Worm (Caenorhabditis elegans): Measurements from ENCODE around the gene hrpa-1.

The hrpa-1 gene

ce11 chrIV:3294553-3295185 is 44.0 kb downstream of the hrpa-1 start, which contains the start of gene W08E12.7 (continued):
- TF ChIP-seq sma-9 (GFP tag; optimal IDR thresholded peaks at IDR 0.05) (peak; percentile 89), sma-9 (tag; optimal IDR thresholded peaks at IDR 0.05) (no peak), ceh-16 (tag; optimal IDR thresholded peaks at IDR 0.05) (no peak), ama-1 (optimal IDR thresholded peaks at IDR 0.05) (peak; percentile 84), nhr-129 (tag; optimal IDR thresholded peaks at IDR 0.05) (peak; percentile 96), ztf-11 (tag; optimal IDR thresholded peaks at IDR 0.05) (peak; percentile 17), nhr-21 (tag; optimal IDR thresholded peaks at IDR 0.05) (peak; percentile 90), gmeb-1 (tag; optimal IDR thresholded peaks at IDR 0.05) (peak; percentile 93), lin-39 (tag; optimal IDR thresholded peaks at IDR 0.05) (peak; percentile 64), ceh-82 (tag; optimal IDR thresholded peaks at IDR 0.05) (no peak), elt-1 (tag; optimal IDR thresholded peaks at IDR 0.05) (no peak), dmd-4 (tag; optimal IDR thresholded peaks at IDR 0.05) (no peak), aly-2 (tag; optimal IDR thresholded peaks at IDR 0.05) (no peak), ZK546.5 (tag; optimal IDR thresholded peaks at IDR 0.05) (peak; percentile 54), nhr-77 (tag; optimal IDR thresholded peaks at IDR 0.05) (peak; percentile 77), nhr-6 (tag; optimal IDR thresholded peaks at IDR 0.05) (peak; percentile 92), mbf-1 (tag; optimal IDR thresholded peaks at IDR 0.05) (no peak), blmp-1 (tag; optimal IDR thresholded peaks at IDR 0.05; ENCODE audit: insufficient read depth) (peak; percentile 50), alr-1 (tag; optimal IDR thresholded peaks at IDR 0.05) (no peak), Y55F3AM.14 (GFP tag; optimal IDR thresholded peaks at IDR 0.05) (peak; percentile 67), R02D3.7 (tag; optimal IDR thresholded peaks at IDR 0.05) (peak; percentile 23)

DNA sequence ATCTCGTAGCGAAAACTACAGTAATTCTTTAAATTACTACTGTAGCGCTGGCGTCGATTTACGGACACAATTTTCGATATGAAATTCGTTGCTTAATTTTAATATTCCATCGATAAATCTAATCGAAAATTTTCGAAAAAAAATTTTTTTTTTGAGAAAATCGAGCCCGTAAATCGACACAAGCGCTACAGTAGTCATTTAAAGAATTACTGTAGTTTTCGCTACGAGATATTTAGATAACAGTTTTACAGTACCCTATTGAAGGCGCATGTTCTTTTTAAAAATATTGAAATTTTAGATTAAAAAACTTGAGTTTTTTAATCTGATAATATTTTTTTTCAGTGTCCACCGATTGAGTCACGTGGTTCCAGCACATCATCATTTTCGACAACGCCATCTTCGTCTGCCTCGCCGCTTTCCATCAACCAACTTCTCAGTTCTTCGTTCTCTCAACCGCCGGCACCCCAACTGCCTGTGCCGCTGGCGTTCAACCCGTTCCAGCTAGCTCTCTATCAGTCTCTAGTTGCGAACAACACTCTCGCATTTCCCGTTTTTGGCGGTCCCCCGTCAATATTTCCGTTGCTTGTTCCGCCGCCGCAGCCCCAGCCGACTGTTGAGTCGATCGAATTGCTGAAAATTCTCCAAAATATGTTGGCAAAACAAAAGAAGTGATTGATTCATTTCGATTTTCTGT is 44.7 kb downstream of the hrpa-1 start:
- no peak for TF ChIP-seq crh-2 (tag; optimal IDR thresholded peaks at IDR 0.05)
- TF ChIP-seq zag-1 (tag; optimal IDR thresholded peaks at IDR 0.05), result no peak
- no peak for TF ChIP-seq sma-3 (GFP tag; optimal IDR thresholded peaks at IDR 0.05)

DNA sequence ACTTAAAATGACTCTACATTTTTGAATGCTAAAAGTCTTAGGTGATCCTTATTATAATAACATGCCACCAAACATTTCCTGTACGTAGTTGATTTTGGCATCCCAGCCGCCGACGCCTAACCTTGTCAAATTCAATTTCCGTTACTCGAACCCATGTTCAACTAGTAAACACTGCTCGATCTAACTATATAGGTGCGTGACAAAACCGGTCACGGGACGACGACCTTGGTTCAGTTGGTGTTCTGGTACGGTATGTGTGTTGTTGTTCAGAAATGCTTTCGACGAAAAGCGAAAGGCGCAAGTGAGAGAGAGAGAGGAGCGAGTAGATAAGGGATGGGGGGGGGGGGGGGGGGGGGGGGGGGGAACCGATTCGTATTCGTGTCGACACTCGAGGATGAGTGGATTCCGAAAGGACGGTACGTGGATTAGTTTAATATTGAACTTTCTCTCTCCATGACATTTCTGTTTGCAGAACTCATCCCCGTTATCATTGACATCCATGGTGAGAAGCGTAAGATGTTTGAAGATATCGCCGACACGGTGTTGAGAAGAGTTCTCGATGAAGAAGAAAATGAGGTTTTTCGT is 46.6 kb downstream of the hrpa-1 start, which contains the start of gene W08E12.8:
TSS of gene W08E12.8 (plus strand) at position 395 of the 585 bp plus-strand sequence.
- TF ChIP-seq elt-1 (tag; optimal IDR thresholded peaks at IDR 0.05) (no peak), peb-1 (tag; optimal IDR thresholded peaks at IDR 0.05) (no peak), elt-3 (tag; optimal IDR thresholded peaks at IDR 0.05) (no peak), sma-9 (GFP tag; optimal IDR thresholded peaks at IDR 0.05) (no peak), sma-9 (tag; optimal IDR thresholded peaks at IDR 0.05) (no peak), zag-1 (tag; optimal IDR thresholded peaks at IDR 0.05) (no peak), ztf-4 (tag; optimal IDR thresholded peaks at IDR 0.05) (no peak), fos-1 (tag; optimal IDR thresholded peaks at IDR 0.05) (no peak), dmd-4 (tag; optimal IDR thresholded peaks at IDR 0.05) (no peak)

ce11 chrIV:3289237-3289636 is 49.4 kb downstream of the hrpa-1 start, which contains the start of gene gcy-23:
Gene gcy-23, minus strand, starts transcription at chrIV:3289337.
- no peak for TF ChIP-seq nhr-237 (tag; optimal IDR thresholded peaks at IDR 0.05)
